Worm (Caenorhabditis elegans) whole organism, early embryonic: ENCODE results near the gene C14A4.7.

Experiments used
- B0310.2 ChIP-seq: sonication (generic microtip); optimal IDR thresholded peaks from 2 replicates; lab custom pipeline; 2016; ENCODE audit warnings: mild to moderate bottlenecking, missing genetic modification characterization, missing compliant biosample characterization
- F13C5.2 ChIP-seq: sonication (generic microtip); optimal IDR thresholded peaks from 2 replicates; lab custom pipeline; 2017; ENCODE audit warnings: mild to moderate bottlenecking, missing genetic modification characterization, inconsistent platforms, missing compliant biosample characterization
- aly-1 ChIP-seq: sonication (generic microtip); optimal IDR thresholded peaks from 2 replicates; lab custom pipeline; 2016; ENCODE audit warnings: missing genetic modification characterization, missing compliant biosample characterization
- ama-1 ChIP-seq: fragments of 150-350 bp; optimal IDR thresholded peaks from 2 replicates; lab custom pipeline; 2014
- ceh-13 ChIP-seq: fragments of 200-800 bp; sonication (Bioruptor generic); optimal IDR thresholded peaks from 2 replicates; lab custom pipeline; 2018; ENCODE audit warnings: mild to moderate bottlenecking, missing genetic modification characterization, missing compliant biosample characterization
- ceh-36 ChIP-seq: sonication (generic microtip); optimal IDR thresholded peaks from 2 replicates; lab custom pipeline; 2016; ENCODE audit warnings: missing genetic modification characterization, inconsistent platforms, missing compliant biosample characterization
- ets-7 ChIP-seq: sonication (generic microtip); optimal IDR thresholded peaks from 2 replicates; lab custom pipeline; 2016; ENCODE audit warnings: missing genotype, missing genetic modification characterization, missing compliant biosample characterization
- flt-1 ChIP-seq: fragments of 200-800 bp; sonication (Bioruptor generic); IDR thresholded peaks from 2 replicates; pipeline ENCODE4 v1.3.6; 2022; ENCODE audit warnings: missing genetic modification characterization, missing compliant biosample characterization
- hmbx-1 ChIP-seq: sonication (generic microtip); optimal IDR thresholded peaks from 2 replicates; lab custom pipeline; 2016; ENCODE audit warnings: mild to moderate bottlenecking, missing genetic modification characterization, missing compliant biosample characterization
- hmg-4 ChIP-seq: fragments of 200-800 bp; sonication (Bioruptor generic); optimal IDR thresholded peaks from 2 replicates; lab custom pipeline; 2018; ENCODE audit warnings: mild to moderate bottlenecking, missing genetic modification characterization, missing compliant biosample characterization
- hnd-1 ChIP-seq: sonication (generic microtip); optimal IDR thresholded peaks from 2 replicates; lab custom pipeline; 2016; ENCODE audit warnings: missing genetic modification characterization, missing compliant biosample characterization
- pes-1 ChIP-seq: fragments of 200-800 bp; sonication (Bioruptor generic); IDR thresholded peaks from 2 replicates; pipeline ENCODE4 v1.3.6; 2022; ENCODE audit warnings: missing genetic modification reagents, missing genetic modification characterization, missing compliant biosample characterization
- scrt-1 ChIP-seq: fragments of 200-800 bp; sonication (Bioruptor generic); IDR thresholded peaks from 2 replicates; pipeline ENCODE4 v1.3.6; 2022; ENCODE audit warnings: missing genetic modification characterization, missing compliant biosample characterization
- sea-1 ChIP-seq: fragments of 200-800 bp; sonication (Bioruptor generic); conservative IDR thresholded peaks from 2 replicates; pipeline ENCODE4 v1.3.6; 2022; ENCODE audit warnings: missing genetic modification characterization, missing compliant biosample characterization
- tbx-11 ChIP-seq: fragments of 200-800 bp; sonication (Bioruptor generic); IDR thresholded peaks from 2 replicates; pipeline ENCODE4 v1.3.6; 2022; ENCODE audit warnings: missing genetic modification characterization, missing compliant biosample characterization
- tbx-37 ChIP-seq: fragments of 200-800 bp; sonication (Bioruptor generic); conservative IDR thresholded peaks from 2 replicates; pipeline ENCODE4 v1.3.6; 2022; ENCODE audit warnings: missing genetic modification reagents, missing genetic modification characterization, missing compliant biosample characterization
- tra-4 ChIP-seq: sonication (generic microtip); optimal IDR thresholded peaks from 2 replicates; lab custom pipeline; 2017; ENCODE audit warnings: missing genetic modification characterization, missing compliant biosample characterization

Gene C14A4.7

DNA sequence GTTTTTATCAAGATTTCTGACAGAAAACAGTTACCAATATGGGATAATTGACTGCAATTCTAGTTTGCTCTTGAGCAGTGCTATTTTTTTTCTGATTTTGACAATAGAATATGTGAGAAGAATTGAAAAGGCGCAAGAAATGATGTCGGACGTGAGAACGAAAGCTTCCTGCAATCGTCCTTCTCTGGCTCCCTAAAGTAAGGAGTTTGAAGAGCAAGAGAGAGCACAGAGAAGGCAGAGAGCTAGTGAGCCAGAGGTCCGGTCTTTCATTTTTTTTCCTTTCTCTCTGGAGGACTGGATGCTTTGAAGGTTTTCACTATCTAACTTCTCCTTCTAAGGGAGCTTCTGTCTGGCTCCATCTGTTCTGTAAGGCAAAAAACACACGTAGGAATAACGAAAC, 46.2 kb downstream of the C14A4.7 start:
- TF ChIP-seq ceh-36 (tag; lab: Kevin White, UChicago) = no peak
- no peak for TF ChIP-seq scrt-1 (GFP tag; lab: Robert Waterston, UW)
- TF ChIP-seq hmbx-1 (tag; lab: Kevin White, UChicago) = no peak
- no peak for TF ChIP-seq F13C5.2 (tag; lab: Kevin White, UChicago)
- TF ChIP-seq hnd-1 = no peak
- TF ChIP-seq ets-7 (tag; lab: Kevin White, UChicago) = no peak
- no peak for TF ChIP-seq hmg-4

DNA sequence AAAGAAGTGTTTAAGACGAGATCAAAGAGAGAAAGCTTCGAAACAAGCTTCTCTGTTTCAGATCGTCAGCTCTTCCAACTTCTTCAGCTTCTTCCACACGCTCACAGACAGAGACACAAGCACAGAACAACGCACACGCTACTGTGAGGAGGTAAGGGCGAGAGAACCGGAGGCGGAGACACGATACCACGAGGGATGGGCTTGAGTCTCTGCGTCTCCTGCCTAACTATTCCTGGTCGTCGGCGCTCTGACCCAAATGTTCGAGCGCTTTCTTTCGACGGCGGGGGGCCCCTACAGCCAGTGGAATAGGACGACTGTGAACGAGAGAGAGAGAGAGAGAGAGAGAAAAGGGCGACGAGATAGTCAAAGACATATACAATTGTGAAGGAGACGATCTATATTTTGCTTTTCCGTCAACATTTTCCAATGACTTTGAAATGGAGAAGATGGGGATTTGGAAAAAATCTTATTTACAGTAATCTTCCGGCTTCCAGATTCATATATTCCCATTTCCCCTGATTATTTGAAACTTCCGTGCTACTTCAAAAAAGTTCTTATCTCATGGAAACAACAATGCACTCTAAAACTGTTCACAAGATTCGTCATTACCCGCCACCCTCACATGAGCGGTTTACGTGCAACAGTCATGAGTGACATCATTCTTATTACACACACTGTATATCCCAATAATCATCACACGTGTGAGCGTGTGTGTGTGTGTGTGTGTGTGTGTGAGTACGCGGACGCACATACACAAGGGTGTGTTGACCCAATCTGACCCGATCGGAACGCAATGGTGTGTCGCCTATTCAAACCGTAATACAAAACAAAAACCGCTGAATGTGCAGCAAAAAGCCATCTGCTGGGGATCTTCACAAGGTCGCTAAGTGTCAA, 47.3 kb downstream of the C14A4.7 start:
- peak; percentile 28 for TF ChIP-seq ama-1
- TF ChIP-seq aly-1 = no peak
- TF ChIP-seq F13C5.2 (tag; lab: Kevin White, UChicago) = peak; percentile 56
- no peak for TF ChIP-seq sea-1 (GFP tag; lab: Robert Waterston, UW)
- TF ChIP-seq flt-1 = peak; percentile 54
- TF ChIP-seq tra-4 (tag; lab: Kevin White, UChicago) = no peak
- peak; percentile 61 for TF ChIP-seq hmg-4
- no peak for TF ChIP-seq B0310.2
- TF ChIP-seq ceh-13 (GFP tag; lab: Kevin White, UChicago) = no peak
- TF ChIP-seq scrt-1 (GFP tag; lab: Robert Waterston, UW) = peak; percentile 59; the same call in 1 of the 2 replicates

DNA sequence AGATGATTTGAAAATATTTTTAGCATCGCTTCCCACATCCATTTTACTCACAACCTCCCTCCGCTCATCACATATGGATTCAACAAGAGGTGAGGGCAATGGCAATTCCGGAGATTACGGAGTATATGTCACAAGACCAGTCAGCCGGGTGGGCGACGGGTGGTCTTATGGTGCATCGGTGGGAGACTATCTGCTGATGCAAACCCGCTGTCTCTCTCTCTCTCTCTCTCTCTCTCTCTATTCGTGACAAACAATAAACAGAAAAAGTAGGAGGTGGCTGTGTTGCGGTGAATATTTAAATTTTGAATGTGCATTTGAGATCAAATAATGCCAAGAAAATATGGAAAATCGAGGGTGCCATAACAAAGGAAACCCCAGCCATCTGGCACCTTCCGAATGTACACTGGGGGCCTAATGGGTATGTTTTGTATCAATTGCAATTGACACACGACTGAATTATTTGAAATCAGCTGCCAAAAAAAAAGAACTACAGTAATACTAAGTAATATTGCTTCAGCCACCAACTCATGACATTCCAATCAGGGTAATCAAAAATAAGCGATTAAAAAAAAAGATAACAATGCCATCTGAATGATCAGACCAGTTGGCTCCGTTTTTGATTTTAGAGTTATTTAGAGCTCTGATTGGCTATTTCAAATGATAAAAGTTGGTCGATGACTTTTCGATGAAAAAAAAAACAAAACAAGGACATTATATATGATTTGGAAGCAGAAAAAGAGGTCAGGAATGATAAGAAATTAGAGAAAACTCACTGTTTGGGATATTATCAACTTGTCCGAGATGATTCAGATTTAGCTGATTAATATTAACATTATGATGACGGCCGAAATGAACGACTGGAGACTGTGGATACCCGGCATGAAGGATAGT, 48.3 kb downstream of the C14A4.7 start:
- TF ChIP-seq tbx-11 (GFP tag; lab: Robert Waterston, UW) = no peak
- TF ChIP-seq scrt-1 (GFP tag; lab: Robert Waterston, UW) = no peak
- TF ChIP-seq ceh-13 (GFP tag; lab: Kevin White, UChicago) = no peak
- TF ChIP-seq ama-1 = peak; percentile 0
- peak; percentile 40 for TF ChIP-seq hmg-4
- no peak for TF ChIP-seq ets-7 (tag; lab: Kevin White, UChicago)
- no peak for TF ChIP-seq hnd-1

DNA sequence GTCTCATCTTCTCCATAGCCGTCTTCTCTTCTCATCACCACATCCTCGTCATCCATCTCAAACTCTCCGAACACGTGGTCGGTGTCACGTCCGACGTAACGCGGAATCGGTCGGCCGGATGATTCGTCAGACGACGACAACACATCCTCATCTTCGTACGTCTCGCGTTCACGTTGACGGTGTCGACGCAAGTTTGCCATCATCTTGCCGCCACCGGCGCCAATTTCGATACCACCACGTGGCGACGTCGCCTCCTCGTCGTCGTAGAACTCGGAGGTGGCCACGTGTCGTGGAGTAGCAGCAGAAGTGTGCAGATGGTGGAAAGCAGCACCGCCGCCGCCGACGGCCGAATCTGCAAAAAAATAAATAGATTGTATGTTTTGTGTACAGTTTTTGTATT, 49.1 kb downstream of the C14A4.7 start:
- TF ChIP-seq tra-4 (tag; lab: Kevin White, UChicago) = no peak
- no peak for TF ChIP-seq ceh-13 (GFP tag; lab: Kevin White, UChicago)
- TF ChIP-seq flt-1 = no peak
- no peak for TF ChIP-seq hmbx-1 (tag; lab: Kevin White, UChicago)
- no peak for TF ChIP-seq ceh-36 (tag; lab: Kevin White, UChicago)
- TF ChIP-seq ama-1 = no peak
- TF ChIP-seq hnd-1 = no peak
- no peak for TF ChIP-seq F13C5.2 (tag; lab: Kevin White, UChicago)
- no peak for TF ChIP-seq tbx-37 (GFP tag; lab: Robert Waterston, UW)
- no peak for TF ChIP-seq B0310.2
- no peak for TF ChIP-seq ets-7 (tag; lab: Kevin White, UChicago)
- no peak for TF ChIP-seq scrt-1 (GFP tag; lab: Robert Waterston, UW)
- TF ChIP-seq tbx-11 (GFP tag; lab: Robert Waterston, UW) = no peak
- TF ChIP-seq aly-1 = peak; percentile 43
- TF ChIP-seq sea-1 (GFP tag; lab: Robert Waterston, UW) = 0 out of 2 replicates have a peak, but pooled peaks have one; percentile 19
- no peak for TF ChIP-seq hmg-4
- TF ChIP-seq pes-1 (GFP tag; lab: Robert Waterston, UW) = no peak

DNA sequence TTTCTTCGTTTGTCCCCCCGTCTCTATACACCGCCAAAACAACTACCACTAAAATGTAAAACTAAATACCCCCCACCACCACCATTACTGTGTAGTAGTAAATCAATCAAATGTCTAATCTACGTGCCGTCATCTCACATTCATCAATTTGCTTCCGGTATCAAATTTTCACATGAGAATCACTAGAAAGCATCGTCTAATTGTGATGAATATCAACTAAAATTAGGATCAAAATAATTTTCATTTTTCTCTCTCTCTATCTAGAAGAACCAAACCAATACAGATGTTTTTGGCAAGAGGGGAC, 49.6 kb downstream of the C14A4.7 start:
- TF ChIP-seq ceh-13 (GFP tag; lab: Kevin White, UChicago) (no peak), ceh-36 (tag; lab: Kevin White, UChicago) (no peak), ama-1 (no peak), tbx-37 (GFP tag; lab: Robert Waterston, UW) (no peak), F13C5.2 (tag; lab: Kevin White, UChicago) (no peak), tra-4 (tag; lab: Kevin White, UChicago) (no peak), flt-1 (no peak), hmg-4 (no peak), scrt-1 (GFP tag; lab: Robert Waterston, UW) (no peak), hmbx-1 (tag; lab: Kevin White, UChicago) (no peak), B0310.2 (no peak)

DNA sequence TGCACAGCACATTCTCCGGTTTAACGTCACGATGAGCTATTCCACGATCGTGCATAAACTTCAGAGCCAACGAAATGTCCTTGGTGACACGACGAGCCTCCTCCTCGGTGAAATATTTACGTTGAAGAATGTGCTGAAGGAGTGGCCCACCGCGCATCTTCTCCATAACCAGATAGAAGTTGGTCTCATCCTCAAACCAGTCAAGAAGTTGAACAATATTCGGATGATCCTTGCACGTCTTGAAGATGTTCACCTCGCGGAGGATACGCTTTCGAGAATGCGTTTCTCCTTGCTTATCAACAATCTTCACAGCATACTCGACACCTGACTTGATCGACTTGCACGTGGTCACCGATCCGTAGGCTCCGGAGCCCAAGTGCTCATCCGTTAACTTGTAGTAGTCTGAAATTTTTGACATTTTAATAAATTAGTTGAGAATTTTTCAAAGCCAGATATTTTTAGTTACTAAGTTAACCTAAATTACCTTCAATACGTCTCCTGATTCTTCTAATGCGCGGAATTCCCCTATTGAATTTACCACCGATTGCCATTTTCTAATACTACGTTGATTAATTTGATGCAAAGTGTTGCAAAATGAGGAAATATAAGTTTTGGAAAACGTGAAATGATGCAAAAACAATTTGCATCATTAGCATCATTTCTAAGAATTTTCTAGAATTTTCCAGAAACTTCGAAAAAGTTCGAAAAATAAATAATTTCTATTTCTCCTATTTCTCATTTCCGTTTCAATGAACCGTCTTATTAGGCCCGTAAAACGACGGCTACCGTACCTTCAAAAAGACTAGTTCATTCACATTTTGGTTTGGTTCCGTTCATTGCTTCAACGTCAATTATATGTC, 50.2 kb downstream of the C14A4.7 start:
- TF ChIP-seq hmbx-1 (tag; lab: Kevin White, UChicago) (no peak), sea-1 (GFP tag; lab: Robert Waterston, UW) (0 out of 2 replicates have a peak, but pooled peaks have one; percentile 47)
